Worm (Caenorhabditis elegans) whole organism, L4 larva: Measurements from ENCODE around the gene F01G12.18.

Source experiments
- F26F4.8 ChIP-seq: fragments of 200-800 bp; sonication (Bioruptor generic); conservative IDR thresholded peaks from 2 replicates; pipeline ENCODE4 v1.3.6; 2022; ENCODE audit warnings: missing genetic modification characterization, missing compliant biosample characterization
- ceh-82 ChIP-seq: sonication (generic microtip); optimal IDR thresholded peaks from 2 replicates; lab custom pipeline; 2017; ENCODE audit warnings: missing biosample characterization, missing genetic modification characterization
- egl-27 ChIP-seq: sonication (generic microtip); optimal IDR thresholded peaks from 3 replicates; lab custom pipeline; 2017; ENCODE audit warnings: missing biosample characterization, missing genetic modification reagents, missing genetic modification characterization
- jun-1 ChIP-seq: fragments of 150-350 bp; optimal IDR thresholded peaks from 2 replicates; lab custom pipeline; 2014; ENCODE audit warnings: missing biosample characterization, missing genetic modification reagents, missing genetic modification characterization
- madf-5 ChIP-seq, 2 experiments: fragments of 200-800 bp; sonication (Bioruptor generic); IDR thresholded peaks; 2 replicates each; pipeline ENCODE4 v1.3.6; 2022; ENCODE audit warnings: missing compliant biosample characterization in 2 of 2, missing genetic modification characterization in 2 of 2
- madf-9 ChIP-seq: fragments of 200-800 bp; sonication (Bioruptor generic); conservative IDR thresholded peaks from 2 replicates; pipeline ENCODE4 v1.3.6; 2022; ENCODE audit warnings: missing genetic modification reagents, missing genetic modification characterization, missing compliant biosample characterization
- mep-1 ChIP-seq: fragments of 150-350 bp; sonication (generic microtip); optimal IDR thresholded peaks from 3 replicates; lab custom pipeline; 2014; ENCODE audit warnings: missing biosample characterization, missing genetic modification characterization
- nhr-11 ChIP-seq: fragments of 150-350 bp; optimal IDR thresholded peaks from 2 replicates; lab custom pipeline; 2014; ENCODE audit warnings: missing biosample characterization, missing genetic modification characterization
- nhr-237 ChIP-seq: sonication (generic microtip); optimal IDR thresholded peaks from 2 replicates; lab custom pipeline; 2017; ENCODE audit warnings: missing biosample characterization, missing genetic modification characterization
- nhr-28 ChIP-seq: fragments of 150-350 bp; optimal IDR thresholded peaks from 2 replicates; lab custom pipeline; 2014; ENCODE audit warnings: missing biosample characterization, missing genetic modification characterization
- unc-39 ChIP-seq: sonication (generic microtip); optimal IDR thresholded peaks from 2 replicates; lab custom pipeline; 2017; ENCODE audit warnings: missing biosample characterization, missing genetic modification characterization
- vab-7 ChIP-seq: fragments of 200-800 bp; sonication (Bioruptor generic); IDR thresholded peaks from 2 replicates; pipeline ENCODE4 v1.3.6; 2022; ENCODE audit warnings: missing genetic modification reagents, missing genetic modification characterization, missing compliant biosample characterization

ce11 chrX:16411985-16412384 is 13.7 kb upstream of the F01G12.18 start:
- no peak for TF ChIP-seq nhr-237 (tag; lab: Kevin White, UChicago)
- TF ChIP-seq F26F4.8 (GFP tag; lab: Robert Waterston, UW): no peak
- TF ChIP-seq unc-39: no peak
- no peak for TF ChIP-seq egl-27 (tag; lab: Kevin White, UChicago)
- TF ChIP-seq nhr-11 (tag; lab: Kevin White, UChicago): no peak
- TF ChIP-seq ceh-82 (tag; lab: Kevin White, UChicago): no peak
- no peak for TF ChIP-seq vab-7 (GFP tag; lab: Robert Waterston, UW)
- no peak for TF ChIP-seq madf-9 (GFP tag; lab: Robert Waterston, UW)
- no peak for TF ChIP-seq nhr-28 (tag; lab: Kevin White, UChicago)
- TF ChIP-seq madf-5 (GFP tag; IDR thresholded peaks at IDR 0.05; lab: Robert Waterston, UW): no peak
- TF ChIP-seq mep-1: no peak
- TF ChIP-seq jun-1 (tag; lab: Kevin White, UChicago): no peak
